Fruit fly (Drosophila melanogaster) whole organism, pupa: ENCODE measurements around the gene CASK.

ENCODE experiments used
- CG10348 ChIP-seq: fragments of 200-800 bp; sonication (Bioruptor generic); IDR thresholded peaks from 2 replicates; pipeline ENCODE4 v1.3.6; 2022; ENCODE audit warnings: missing biosample characterization, missing genetic modification characterization
- CG12605 ChIP-seq: fragments of 200-800 bp; sonication (Bioruptor generic); IDR thresholded peaks from 2 replicates; pipeline ENCODE4 v1.3.6; 2022; ENCODE audit warnings: missing biosample characterization, missing genetic modification characterization
- CG13204 ChIP-seq: fragments of 200-800 bp; sonication (Bioruptor generic); optimal IDR thresholded peaks from 2 replicates; lab custom pipeline; 2018; ENCODE audit warnings: missing biosample characterization, mild to moderate bottlenecking, missing genetic modification characterization, moderate library complexity
- CG14655 ChIP-seq: fragments of 200-800 bp; sonication (Bioruptor generic); optimal IDR thresholded peaks from 3 replicates; lab custom pipeline; 2017; ENCODE audit warnings: mild to moderate bottlenecking, missing biosample characterization, missing genetic modification reagents, missing genetic modification characterization
- CG15710 ChIP-seq: fragments of 200-800 bp; sonication (Bioruptor generic); optimal IDR thresholded peaks from 2 replicates; lab custom pipeline; 2018; ENCODE audit warnings: missing biosample characterization, mild to moderate bottlenecking, missing genetic modification characterization, moderate library complexity
- CG17806 ChIP-seq: fragments of 200-800 bp; sonication (Bioruptor generic); optimal IDR thresholded peaks from 2 replicates; lab custom pipeline; 2018; ENCODE audit warnings: missing biosample characterization, mild to moderate bottlenecking, missing genetic modification characterization, moderate library complexity
- CG32121 ChIP-seq: fragments of 200-800 bp; sonication (Bioruptor generic); IDR thresholded peaks from 2 replicates; pipeline ENCODE4 v1.3.6; 2022; ENCODE audit warnings: missing biosample characterization, missing genetic modification characterization
- CG34367 ChIP-seq: fragments of 200-800 bp; sonication (Bioruptor generic); optimal IDR thresholded peaks from 2 replicates; lab custom pipeline; 2018; ENCODE audit warnings: missing biosample characterization, mild to moderate bottlenecking, missing genetic modification characterization
- CG4496 ChIP-seq: fragments of 200-800 bp; sonication (Bioruptor generic); IDR thresholded peaks from 3 replicates; pipeline ENCODE4 v1.3.6; 2022; ENCODE audit warnings: missing biosample characterization, missing genetic modification characterization
- CG8159 ChIP-seq: fragments of 200-800 bp; sonication (Bioruptor generic); optimal IDR thresholded peaks from 3 replicates; lab custom pipeline; 2018; ENCODE audit warnings: missing biosample characterization, mild to moderate bottlenecking, missing genetic modification characterization, moderate library complexity
- CG8301 ChIP-seq: fragments of 200-800 bp; sonication (Bioruptor generic); optimal IDR thresholded peaks from 2 replicates; lab custom pipeline; 2018; ENCODE audit warnings: missing biosample characterization, mild to moderate bottlenecking, missing genetic modification characterization
- CG9948 ChIP-seq: fragments of 200-800 bp; sonication (Bioruptor generic); optimal IDR thresholded peaks from 2 replicates; lab custom pipeline; 2018; ENCODE audit warnings: missing biosample characterization, mild to moderate bottlenecking, missing genetic modification characterization, moderate library complexity
- D1 ChIP-seq: fragments of 200-800 bp; sonication (Bioruptor generic); optimal IDR thresholded peaks from 2 replicates; lab custom pipeline; 2018; ENCODE audit warnings: missing biosample characterization, mild to moderate bottlenecking, missing genetic modification characterization, moderate library complexity
- EcR ChIP-seq: fragments of 200-800 bp; sonication (Bioruptor generic); optimal IDR thresholded peaks from 3 replicates; lab custom pipeline; 2019; ENCODE audit warnings: missing biosample characterization, missing genetic modification characterization, mild to moderate bottlenecking, moderate library complexity, missing genetic modification reagents
- Ets98B ChIP-seq: fragments of 200-800 bp; sonication (Bioruptor generic); IDR thresholded peaks from 2 replicates; pipeline ENCODE4 v1.3.6; 2022; ENCODE audit warnings: missing biosample characterization, missing genetic modification characterization
- Pif1A ChIP-seq: fragments of 200-800 bp; sonication (Bioruptor generic); optimal IDR thresholded peaks from 3 replicates; lab custom pipeline; 2016; ENCODE audit warnings: missing biosample characterization, missing genetic modification characterization
- Pif1B ChIP-seq: fragments of 200-800 bp; sonication (Bioruptor generic); optimal IDR thresholded peaks from 3 replicates; lab custom pipeline; 2016; ENCODE audit warnings: missing biosample characterization, missing genetic modification characterization
- Snoo ChIP-seq: fragments of 200-800 bp; sonication (Bioruptor generic); optimal IDR thresholded peaks from 3 replicates; lab custom pipeline; 2017; ENCODE audit warnings: missing biosample characterization, mild to moderate bottlenecking, missing genetic modification characterization, inconsistent platforms
- fd96Ca ChIP-seq: fragments of 200-800 bp; sonication (Bioruptor generic); IDR thresholded peaks from 3 replicates; pipeline ENCODE4 v1.3.6; 2022; ENCODE audit warnings: missing biosample characterization, missing genetic modification characterization
- gl ChIP-seq: fragments of 200-800 bp; sonication (Bioruptor generic); optimal IDR thresholded peaks from 2 replicates; lab custom pipeline; 2018; ENCODE audit warnings: missing biosample characterization, mild to moderate bottlenecking, missing genetic modification characterization
- rn ChIP-seq: fragments of 200-800 bp; sonication (Bioruptor generic); IDR thresholded peaks from 2 replicates; pipeline ENCODE4 v1.3.6; 2022; ENCODE audit warnings: missing biosample characterization, missing genetic modification characterization

Gene CASK

dm6 chr3R:21823699-21824406, 1.4 kb upstream of the CASK start:
- TF ChIP-seq D1 (tag; lab: Kevin White, UChicago) (peak; percentile 90), Snoo (tag; lab: Kevin White, UChicago) (no peak), rn (GFP tag; lab: Robert Waterston, UW) (no peak), CG14655 (GFP tag; lab: Kevin White, UChicago) (peak; percentile 73), Pif1B (peak; percentile 38), CG4496 (GFP tag; lab: Robert Waterston, UW) (no peak), CG13204 (GFP tag; lab: Kevin White, UChicago) (no peak), EcR (GFP tag; lab: Kevin White, UChicago) (no peak), fd96Ca (0 out of 3 replicates have a peak, but pooled peaks have one; percentile 10), Pif1A (GFP tag; lab: Kevin White, UChicago) (no peak), CG8159 (peak; percentile 95), CG32121 (GFP tag; lab: Robert Waterston, UW) (no peak), gl (no peak), CG17806 (peak; percentile 91), CG15710 (tag; lab: Kevin White, UChicago) (peak; percentile 50), Ets98B (GFP tag; lab: Robert Waterston, UW) (no peak), CG34367 (peak; percentile 11), CG9948 (tag; lab: Kevin White, UChicago) (peak; percentile 74), CG10348 (GFP tag; lab: Robert Waterston, UW) (no peak), CG8301 (tag; lab: Kevin White, UChicago) (no peak), CG12605 (no peak)

- no peak for TF ChIP-seq D1 (tag; lab: Kevin White, UChicago)
- peak; percentile 27 for TF ChIP-seq CG8159
- no peak for TF ChIP-seq CG12605
- TF ChIP-seq CG13204 (GFP tag; lab: Kevin White, UChicago), result no peak
- no peak for TF ChIP-seq CG4496 (GFP tag; lab: Robert Waterston, UW)
- peak; percentile 62 for TF ChIP-seq Pif1B
- TF ChIP-seq CG8301 (tag; lab: Kevin White, UChicago), result no peak
- no peak for TF ChIP-seq CG17806
- TF ChIP-seq fd96Ca, result no peak
- peak; percentile 36 for TF ChIP-seq Snoo (tag; lab: Kevin White, UChicago)
- no peak for TF ChIP-seq CG14655 (GFP tag; lab: Kevin White, UChicago)
- peak; percentile 62 for TF ChIP-seq gl
- TF ChIP-seq CG32121 (GFP tag; lab: Robert Waterston, UW), result no peak
- TF ChIP-seq CG15710 (tag; lab: Kevin White, UChicago), result peak; percentile 4
- TF ChIP-seq EcR (GFP tag; lab: Kevin White, UChicago), result no peak
- TF ChIP-seq Pif1A (GFP tag; lab: Kevin White, UChicago), result peak; percentile 64
These were observed 602 bp upstream of the CASK start for dm6 chr3R:21823076-21823475.

dm6 chr3R:21821684-21822561, 551 bp downstream of the CASK start:
- TF ChIP-seq EcR (GFP tag; lab: Kevin White, UChicago), result peak; percentile 15
- no peak for TF ChIP-seq CG9948 (tag; lab: Kevin White, UChicago)
- no peak for TF ChIP-seq CG12605
- TF ChIP-seq CG8159, result no peak
- peak; percentile 26; the same call in 1 of the 3 replicates for TF ChIP-seq CG4496 (GFP tag; lab: Robert Waterston, UW)
- no peak for TF ChIP-seq CG32121 (GFP tag; lab: Robert Waterston, UW)
- no peak for TF ChIP-seq CG34367
- no peak for TF ChIP-seq Pif1A (GFP tag; lab: Kevin White, UChicago)

dm6 chr3R:21808622-21809347, 13.7 kb downstream of the CASK start:
- TF ChIP-seq EcR (GFP tag; lab: Kevin White, UChicago) (no peak), CG8301 (tag; lab: Kevin White, UChicago) (peak; percentile 25), CG14655 (GFP tag; lab: Kevin White, UChicago) (peak; percentile 24), Snoo (tag; lab: Kevin White, UChicago) (no peak), CG15710 (tag; lab: Kevin White, UChicago) (peak; percentile 19), CG12605 (no peak), Pif1A (GFP tag; lab: Kevin White, UChicago) (peak; percentile 35), fd96Ca (no peak), gl (no peak), CG9948 (tag; lab: Kevin White, UChicago) (peak; percentile 27), rn (GFP tag; lab: Robert Waterston, UW) (no peak), D1 (tag; lab: Kevin White, UChicago) (no peak), CG17806 (peak; percentile 13), CG8159 (peak; percentile 45), CG13204 (GFP tag; lab: Kevin White, UChicago) (no peak), CG34367 (no peak)

- TF ChIP-seq CG9948 (tag; lab: Kevin White, UChicago), result no peak
- no peak for TF ChIP-seq rn (GFP tag; lab: Robert Waterston, UW)
- TF ChIP-seq CG8159, result no peak
- no peak for TF ChIP-seq CG10348 (GFP tag; lab: Robert Waterston, UW)
- no peak for TF ChIP-seq CG34367
- no peak for TF ChIP-seq CG8301 (tag; lab: Kevin White, UChicago)
- TF ChIP-seq CG13204 (GFP tag; lab: Kevin White, UChicago), result no peak
- TF ChIP-seq CG12605, result no peak
- no peak for TF ChIP-seq CG15710 (tag; lab: Kevin White, UChicago)
- no peak for TF ChIP-seq D1 (tag; lab: Kevin White, UChicago)
- TF ChIP-seq, all 21 proteins: peak for 0
These were observed 15.2 kb downstream of the CASK start for dm6 chr3R:21807264-21807663.
